Worm (Caenorhabditis elegans) whole organism, early embryonic: ENCODE results near the gene fbxc-48.
"Not testable (repeated sequence)": the region's sequence is repeated elsewhere in the genome, so short reads cannot be mapped to it uniquely, and the experiment has no call there.

Source experiments
- B0310.2 ChIP-seq: sonication (generic microtip); optimal IDR thresholded peaks from 2 replicates; lab custom pipeline; 2016; ENCODE audit warnings: mild to moderate bottlenecking, missing genetic modification characterization, missing compliant biosample characterization
- F13C5.2 ChIP-seq: sonication (generic microtip); optimal IDR thresholded peaks from 2 replicates; lab custom pipeline; 2017; ENCODE audit warnings: mild to moderate bottlenecking, missing genetic modification characterization, inconsistent platforms, missing compliant biosample characterization
- ets-7 ChIP-seq: sonication (generic microtip); optimal IDR thresholded peaks from 2 replicates; lab custom pipeline; 2016; ENCODE audit warnings: missing genotype, missing genetic modification characterization, missing compliant biosample characterization
- tbx-11 ChIP-seq: fragments of 200-800 bp; sonication (Bioruptor generic); IDR thresholded peaks from 2 replicates; pipeline ENCODE4 v1.3.6; 2022; ENCODE audit warnings: missing genetic modification characterization, missing compliant biosample characterization
- tra-4 ChIP-seq: sonication (generic microtip); optimal IDR thresholded peaks from 2 replicates; lab custom pipeline; 2017; ENCODE audit warnings: missing genetic modification characterization, missing compliant biosample characterization

DNA sequence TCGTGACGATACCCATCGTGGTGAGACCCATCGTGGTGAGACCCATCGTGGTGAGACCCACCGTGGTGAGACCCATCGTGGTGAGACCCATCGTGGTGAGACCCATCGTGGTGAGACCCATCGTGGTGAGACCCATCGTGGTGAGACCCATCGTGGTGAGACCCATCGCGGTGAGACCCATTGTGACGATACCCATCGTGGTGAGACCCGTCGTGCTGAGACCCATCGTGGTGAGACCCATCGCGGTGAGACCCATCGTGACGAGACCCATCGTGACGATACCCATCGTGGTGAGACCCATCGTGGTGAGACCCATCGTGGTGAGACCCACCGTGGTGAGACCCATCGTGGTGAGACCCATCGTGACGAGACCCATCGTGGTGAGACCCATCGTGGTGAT, 45.6 kb downstream of the fbxc-48 start:
- TF ChIP-seq tra-4, B0310.2, F13C5.2, ets-7 (tag; lab: Kevin White, UChicago): not testable (repeated sequence)
- 0 out of 2 replicates have a peak, but pooled peaks have one; percentile 27 for TF ChIP-seq tbx-11 (GFP tag; lab: Robert Waterston, UW)
